Fruit fly (Drosophila melanogaster) whole organism, embryonic: ENCODE results near the gene Iyd.

Experiments used
- Atf6 ChIP-seq: fragments of 200-800 bp; sonication (Bioruptor generic); IDR thresholded peaks from 2 replicates; pipeline ENCODE4 v1.3.6; 2022; ENCODE audit warnings: missing biosample characterization, missing genetic modification characterization
- B-H2 ChIP-seq: fragments of 200-800 bp; sonication (Bioruptor generic); optimal IDR thresholded peaks from 2 replicates; lab custom pipeline; 2018; ENCODE audit warnings: missing biosample characterization, mild to moderate bottlenecking, missing genetic modification characterization
- Bgb ChIP-seq: fragments of 200-800 bp; sonication (Bioruptor generic); IDR thresholded peaks from 2 replicates; pipeline ENCODE4 v1.3.6; 2022; ENCODE audit warnings: missing biosample characterization, missing genetic modification characterization; ENCODE audit not compliant: partially characterized antibody
- CG11247 ChIP-seq: fragments of 200-800 bp; sonication (Bioruptor generic); IDR thresholded peaks from 2 replicates; pipeline ENCODE4 v1.3.6; 2022; ENCODE audit warnings: missing biosample characterization, missing genetic modification characterization
- CG1602 ChIP-seq: fragments of 200-800 bp; sonication (Bioruptor generic); optimal IDR thresholded peaks from 3 replicates; lab custom pipeline; 2016; ENCODE audit warnings: missing biosample characterization, missing genetic modification characterization
- CG16779 ChIP-seq: fragments of 200-800 bp; sonication (Bioruptor generic); IDR thresholded peaks from 2 replicates; pipeline ENCODE4 v1.3.6; 2022; ENCODE audit warnings: missing biosample characterization, missing genetic modification characterization
- CG17186 ChIP-seq: fragments of 200-800 bp; sonication (Bioruptor generic); optimal IDR thresholded peaks from 3 replicates; lab custom pipeline; 2017; ENCODE audit warnings: missing biosample characterization, missing genetic modification reagents, missing genetic modification characterization
- CG18011 ChIP-seq: fragments of 200-800 bp; sonication (Bioruptor generic); optimal IDR thresholded peaks from 2 replicates; lab custom pipeline; 2017; ENCODE audit warnings: missing biosample characterization, missing genetic modification characterization, mild to moderate bottlenecking, moderate library complexity, missing genotype
- CG18619 ChIP-seq: fragments of 200-800 bp; sonication (Bioruptor generic); optimal IDR thresholded peaks from 3 replicates; lab custom pipeline; 2017; ENCODE audit warnings: missing biosample characterization, mild to moderate bottlenecking, missing genetic modification characterization
- CG3065 ChIP-seq: fragments of 200-800 bp; sonication (Bioruptor generic); optimal IDR thresholded peaks from 2 replicates; lab custom pipeline; 2016; ENCODE audit warnings: missing biosample characterization, missing genetic modification characterization
- CG31365 ChIP-seq: fragments of 200-800 bp; sonication (Bioruptor generic); optimal IDR thresholded peaks from 2 replicates; lab custom pipeline; 2018; ENCODE audit warnings: missing biosample characterization, mild to moderate bottlenecking, missing genetic modification characterization
- CG4328 ChIP-seq: fragments of 200-800 bp; sonication (Bioruptor generic); optimal IDR thresholded peaks from 3 replicates; lab custom pipeline; 2017; ENCODE audit warnings: missing biosample characterization, missing genetic modification reagents, missing genetic modification characterization
- CG4730 ChIP-seq: fragments of 200-800 bp; sonication (Bioruptor generic); IDR thresholded peaks from 2 replicates; pipeline ENCODE4 v1.3.6; 2022; ENCODE audit warnings: missing biosample characterization, missing genetic modification characterization
- CG5953 ChIP-seq: fragments of 200-800 bp; sonication (Bioruptor generic); IDR thresholded peaks from 2 replicates; pipeline ENCODE4 v1.3.6; 2022; ENCODE audit warnings: missing biosample characterization, missing genetic modification characterization
- CG6175 ChIP-seq: fragments of 200-800 bp; sonication (Bioruptor generic); IDR thresholded peaks from 3 replicates; pipeline ENCODE4 v1.3.6; 2022; ENCODE audit warnings: missing biosample characterization, missing genetic modification characterization
- CG7745 ChIP-seq: fragments of 200-800 bp; sonication (Bioruptor generic); optimal IDR thresholded peaks from 2 replicates; lab custom pipeline; 2018; ENCODE audit warnings: missing biosample characterization, mild to moderate bottlenecking, missing genetic modification characterization, moderate library complexity
- CG8290 ChIP-seq, 3 experiments: fragments of 200-800 bp; sonication (Bioruptor generic); optimal IDR thresholded peaks; 2 replicates each; lab custom pipeline; 2016 to 2019; ENCODE audit warnings: missing biosample characterization in 3 of 3, missing genetic modification characterization in 3 of 3, mild to moderate bottlenecking in 2 of 3, moderate library complexity in 1 of 3
- CHES-1-like ChIP-seq: fragments of 200-800 bp; sonication (Bioruptor generic); optimal IDR thresholded peaks from 2 replicates; lab custom pipeline; 2016; ENCODE audit warnings: missing biosample characterization, missing genetic modification characterization
- CrebB ChIP-seq: fragments of 200-800 bp; sonication (Bioruptor generic); optimal IDR thresholded peaks from 3 replicates; lab custom pipeline; 2018; ENCODE audit warnings: missing biosample characterization, mild to moderate bottlenecking, missing genetic modification characterization
- D19A ChIP-seq: fragments of 200-800 bp; optimal IDR thresholded peaks from 3 replicates; lab custom pipeline; 2019; ENCODE audit warnings: missing biosample characterization, mild to moderate bottlenecking, missing genetic modification characterization, moderate library complexity
- Dbx ChIP-seq: fragments of 200-800 bp; sonication (Bioruptor generic); IDR thresholded peaks from 3 replicates; pipeline ENCODE4 v1.3.6; 2022; ENCODE audit warnings: missing biosample characterization, missing genetic modification characterization
- Dip3 ChIP-seq: fragments of 200-800 bp; sonication (Bioruptor generic); optimal IDR thresholded peaks from 3 replicates; lab custom pipeline; 2016; ENCODE audit warnings: missing biosample characterization, missing genetic modification characterization
- Hr51 ChIP-seq, 2 experiments: fragments of 200-800 bp; sonication (Bioruptor generic); optimal IDR thresholded peaks; 2 replicates in 1 of 2; 3 replicates in 1 of 2; lab custom pipeline; 2016 to 2018; ENCODE audit warnings: missing biosample characterization in 2 of 2, missing genetic modification characterization in 2 of 2, mild to moderate bottlenecking in 1 of 2, moderate library complexity in 1 of 2
- Jarid2 ChIP-seq: fragments of 200-800 bp; sonication (Bioruptor generic); optimal IDR thresholded peaks from 3 replicates; lab custom pipeline; 2017; ENCODE audit warnings: mild to moderate bottlenecking, missing biosample characterization, missing genetic modification reagents, missing genetic modification characterization
- Opbp ChIP-seq: fragments of 200-800 bp; sonication (Bioruptor generic); IDR thresholded peaks from 3 replicates; pipeline ENCODE4 v1.3.6; 2022; ENCODE audit warnings: missing biosample characterization, missing genetic modification characterization; ENCODE audit not compliant: partially characterized antibody
- Optix ChIP-seq: fragments of 200-800 bp; sonication (Bioruptor generic); IDR thresholded peaks from 3 replicates; pipeline ENCODE4 v1.3.6; 2022; ENCODE audit warnings: missing biosample characterization, missing genetic modification characterization
- Spps ChIP-seq: fragments of 200-800 bp; sonication (Bioruptor generic); optimal IDR thresholded peaks from 2 replicates; lab custom pipeline; 2018; ENCODE audit warnings: missing biosample characterization, mild to moderate bottlenecking, missing genetic modification characterization
- Sry-β ChIP-seq: fragments of 200-800 bp; sonication (Bioruptor generic); optimal IDR thresholded peaks from 2 replicates; lab custom pipeline; 2018; ENCODE audit warnings: missing biosample characterization, mild to moderate bottlenecking, missing genetic modification characterization, moderate library complexity
- TFAM ChIP-seq: fragments of 200-800 bp; sonication (Bioruptor generic); optimal IDR thresholded peaks from 2 replicates; lab custom pipeline; 2017; ENCODE audit warnings: missing biosample characterization, missing genetic modification characterization, inconsistent platforms
- Vsx1 ChIP-seq: fragments of 200-800 bp; sonication (Bioruptor generic); optimal IDR thresholded peaks from 2 replicates; lab custom pipeline; 2017; ENCODE audit warnings: missing biosample characterization, mild to moderate bottlenecking, missing genetic modification characterization, missing genetic modification reagents
- ab ChIP-seq: fragments of 200-800 bp; sonication (Bioruptor generic); optimal IDR thresholded peaks from 2 replicates; lab custom pipeline; 2016; ENCODE audit warnings: missing biosample characterization, missing genetic modification characterization
- cato ChIP-seq: fragments of 200-800 bp; sonication (Bioruptor generic); optimal IDR thresholded peaks from 2 replicates; lab custom pipeline; 2016; ENCODE audit warnings: missing biosample characterization, missing genetic modification characterization, borderline replicate concordance
- dati ChIP-seq: fragments of 200-800 bp; sonication (Bioruptor generic); IDR thresholded peaks from 2 replicates; pipeline ENCODE4 v1.3.6; 2022; ENCODE audit warnings: missing biosample characterization, missing genetic modification characterization
- ems ChIP-seq: fragments of 200-800 bp; sonication (Bioruptor generic); optimal IDR thresholded peaks from 3 replicates; lab custom pipeline; 2016; ENCODE audit warnings: missing biosample characterization, missing genetic modification characterization
- gcm ChIP-seq: fragments of 200-800 bp; sonication (Bioruptor generic); optimal IDR thresholded peaks from 2 replicates; lab custom pipeline; 2019; ENCODE audit warnings: missing biosample characterization, mild to moderate bottlenecking, missing genetic modification characterization, moderate library complexity
- grau ChIP-seq: fragments of 200-800 bp; optimal IDR thresholded peaks from 3 replicates; lab custom pipeline; 2019; ENCODE audit warnings: missing biosample characterization, mild to moderate bottlenecking, missing genetic modification characterization, moderate library complexity
- gsb ChIP-seq: fragments of 200-800 bp; sonication (Bioruptor generic); IDR thresholded peaks from 2 replicates; pipeline ENCODE4 v1.3.6; 2022; ENCODE audit warnings: missing biosample characterization, missing genetic modification characterization
- jigr1 ChIP-seq: fragments of 200-800 bp; sonication (Bioruptor generic); IDR thresholded peaks from 3 replicates; pipeline ENCODE4 v1.3.6; 2022; ENCODE audit warnings: missing biosample characterization, missing genetic modification characterization
- nmo ChIP-seq: fragments of 200-800 bp; sonication (Bioruptor generic); optimal IDR thresholded peaks from 2 replicates; lab custom pipeline; 2018; ENCODE audit warnings: missing biosample characterization, mild to moderate bottlenecking, missing genetic modification characterization, moderate library complexity
- pan ChIP-seq, 4 experiments: fragments of >200 bp in 3 of 4; fragments of 200-800 bp in 1 of 4; sonication (Bioruptor generic) in 1 of 4; optimal IDR thresholded peaks in 3 of 4; IDR thresholded peaks in 1 of 4; 2 replicates each; pipeline versions ENCODE4 v1.3.6 to Lab custom; 2017 to 2022; ENCODE audit warnings: missing biosample characterization in 2 of 4, missing genetic modification characterization in 2 of 4, mixed read lengths in 1 of 4
- pnt ChIP-seq: fragments of 200-800 bp; sonication (Bioruptor generic); optimal IDR thresholded peaks from 3 replicates; lab custom pipeline; 2016; ENCODE audit warnings: missing biosample characterization, missing genetic modification characterization
- pzg ChIP-seq: fragments of 200-800 bp; sonication (Bioruptor generic); optimal IDR thresholded peaks from 3 replicates; lab custom pipeline; 2018; ENCODE audit warnings: missing biosample characterization, mild to moderate bottlenecking, missing genetic modification characterization, moderate library complexity
- scrt ChIP-seq: fragments of 200-800 bp; sonication (Bioruptor generic); optimal IDR thresholded peaks from 2 replicates; lab custom pipeline; 2018; ENCODE audit warnings: missing biosample characterization, mild to moderate bottlenecking, missing genetic modification characterization, moderate library complexity
- sna ChIP-seq: fragments of 200-800 bp; sonication (Bioruptor generic); IDR thresholded peaks from 2 replicates; pipeline ENCODE4 v1.3.6; 2022; ENCODE audit warnings: missing biosample characterization, missing genetic modification characterization; ENCODE audit not compliant: partially characterized antibody
- twi ChIP-seq: fragments of 200-800 bp; optimal IDR thresholded peaks from 2 replicates; lab custom pipeline; 2019; ENCODE audit warnings: missing biosample characterization, mild to moderate bottlenecking, missing genetic modification characterization, moderate library complexity
- unpg ChIP-seq: fragments of 200-800 bp; sonication (Bioruptor generic); optimal IDR thresholded peaks from 3 replicates; lab custom pipeline; 2018; ENCODE audit warnings: missing biosample characterization, mild to moderate bottlenecking, missing genetic modification characterization, moderate library complexity
- wor ChIP-seq: fragments of 200-800 bp; sonication (Bioruptor generic); IDR thresholded peaks from 2 replicates; pipeline ENCODE4 v1.3.6; 2022; ENCODE audit warnings: missing biosample characterization, missing genetic modification characterization

Gene Iyd

DNA sequence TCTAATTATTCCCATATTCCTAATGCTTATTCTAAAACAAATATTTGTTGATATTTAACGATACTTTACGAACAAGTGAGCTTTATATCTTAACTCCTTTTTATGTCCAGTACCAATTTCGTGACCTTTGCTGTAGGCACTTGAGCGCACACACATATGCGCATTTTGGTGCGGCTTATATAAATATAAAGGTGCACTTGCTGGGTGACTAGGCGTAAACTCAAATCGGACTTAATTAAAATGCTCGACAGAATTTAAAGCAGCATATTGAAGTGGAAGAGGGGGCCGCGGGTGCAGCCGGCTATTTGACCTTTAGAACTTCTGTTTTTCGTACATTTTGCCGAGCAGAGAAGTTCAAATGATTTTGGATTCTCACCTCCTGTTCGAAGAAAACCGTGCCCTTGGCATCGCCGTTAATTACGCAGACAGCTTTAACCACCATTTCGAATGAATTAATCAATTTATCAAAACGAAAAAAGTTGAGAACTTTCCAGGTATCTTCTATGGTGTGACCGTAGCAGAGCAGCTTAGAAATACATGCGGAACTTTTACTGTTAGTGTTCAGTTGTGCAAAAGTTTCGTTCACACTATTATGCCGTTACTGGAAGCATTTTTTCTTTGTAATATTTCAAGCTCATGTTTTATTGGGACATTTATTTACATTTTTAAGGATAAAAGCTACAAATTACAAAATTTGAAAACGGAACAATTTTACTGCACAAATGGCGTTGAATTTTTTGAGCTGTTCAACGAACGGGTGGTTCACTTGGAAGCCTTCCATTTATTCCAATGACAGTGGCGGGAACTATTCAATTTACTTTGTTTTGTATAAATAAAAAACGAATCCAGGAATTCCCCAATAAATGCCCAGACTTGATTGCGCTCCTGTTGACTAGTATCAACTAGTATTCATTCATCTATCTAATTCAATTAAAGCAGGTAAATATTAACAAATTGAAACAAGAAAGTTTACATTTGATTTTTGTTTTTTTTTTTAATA lies 17.5 kb upstream of the Iyd start, which contains the start of gene Sod1 (continued):
- TF ChIP-seq Dip3 (GFP tag; lab: Kevin White, UChicago), result no peak
- no peak for TF ChIP-seq D19A (tag; lab: Kevin White, UChicago)
- no peak for TF ChIP-seq CG18619 (GFP tag; lab: Kevin White, UChicago)
- no peak for TF ChIP-seq Jarid2 (GFP tag; lab: Kevin White, UChicago)
- TF ChIP-seq B-H2 (GFP tag; lab: Kevin White, UChicago), result no peak
- TF ChIP-seq CG7745 (tag; lab: Kevin White, UChicago), result no peak
- TF ChIP-seq CG16779 (GFP tag; lab: Robert Waterston, UW), result no peak
- TF ChIP-seq CG4730 (GFP tag; lab: Robert Waterston, UW), result no peak
- no peak for TF ChIP-seq CG6175 (GFP tag; lab: Robert Waterston, UW)
- no peak for TF ChIP-seq grau (tag; lab: Kevin White, UChicago)
- no peak for TF ChIP-seq TFAM (GFP tag; lab: Kevin White, UChicago)
- no peak for TF ChIP-seq CG1602 (GFP tag; lab: Kevin White, UChicago)
- no peak for TF ChIP-seq jigr1 (GFP tag; lab: Robert Waterston, UW)
- no peak for TF ChIP-seq Opbp (GFP tag; lab: Robert Waterston, UW)
- TF ChIP-seq scrt (GFP tag; lab: Kevin White, UChicago), result no peak
- no peak for TF ChIP-seq CG11247 (GFP tag; lab: Robert Waterston, UW)
- TF ChIP-seq unpg, result no peak
- no peak for TF ChIP-seq sna
- TF ChIP-seq Optix (GFP tag; lab: Robert Waterston, UW), result no peak
- TF ChIP-seq CG8290 (GFP tag; optimal IDR thresholded peaks at IDR 0.05; lab: Kevin White, UChicago), result no peak
- no peak for TF ChIP-seq CG8290 (tag; optimal IDR thresholded peaks at IDR 0.05; lab: Kevin White, UChicago)
- no peak for TF ChIP-seq gsb (GFP tag; lab: Robert Waterston, UW)
- TF ChIP-seq pan (optimal IDR thresholded peaks at IDR 0.05; lab: Kevin White, UChicago), result no peak
- no peak for TF ChIP-seq pan (GFP tag; optimal IDR thresholded peaks at IDR 0.05 in 1 of 2, IDR thresholded peaks at IDR 0.05 in 1 of 2)
- no peak for TF ChIP-seq ems (GFP tag; lab: Kevin White, UChicago)
- no peak for TF ChIP-seq CG31365 (tag; lab: Kevin White, UChicago)
- no peak for TF ChIP-seq CG4328
- no peak for TF ChIP-seq CHES-1-like
- no peak for TF ChIP-seq Vsx1 (GFP tag; lab: Kevin White, UChicago)
- no peak for TF ChIP-seq CG5953 (GFP tag; lab: Robert Waterston, UW)
- no peak for TF ChIP-seq twi (tag; lab: Kevin White, UChicago)
- TF ChIP-seq CG18011 (GFP tag; lab: Kevin White, UChicago), result no peak
- TF ChIP-seq CG3065 (GFP tag; lab: Kevin White, UChicago), result no peak
- TF ChIP-seq CrebB, result no peak
- TF ChIP-seq dati (GFP tag; lab: Robert Waterston, UW), result no peak
- peak; percentile 29; the same call in 1 of the 2 replicates for TF ChIP-seq Bgb (GFP tag; lab: Robert Waterston, UW)
- TF ChIP-seq Sry-β, result no peak
- TF ChIP-seq gcm, result no peak
- TF ChIP-seq pnt (GFP tag; lab: Kevin White, UChicago), result no peak
- TF ChIP-seq nmo (GFP tag; lab: Kevin White, UChicago), result peak; percentile 31
- TF ChIP-seq ab, result no peak
- no peak for TF ChIP-seq Spps (tag; lab: Kevin White, UChicago)
- TF ChIP-seq Atf6 (GFP tag; lab: Robert Waterston, UW), result 0 out of 2 replicates have a peak, but pooled peaks have one; percentile 8
- TF ChIP-seq CG17186 (GFP tag; lab: Kevin White, UChicago), result no peak
- TF ChIP-seq pzg, result peak; percentile 76
- no peak for TF ChIP-seq Dbx (GFP tag; lab: Robert Waterston, UW)
- no peak for TF ChIP-seq cato (GFP tag; lab: Kevin White, UChicago)
- no peak for TF ChIP-seq Hr51 (GFP tag; optimal IDR thresholded peaks at IDR 0.05; lab: Kevin White, UChicago)
- no peak for TF ChIP-seq wor (GFP tag; lab: Robert Waterston, UW)
